Worm (Caenorhabditis elegans) whole organism, L1 larva: ENCODE results near the gene R01H2.1.

Experiments
- C04F5.9 ChIP-seq: sonication (generic microtip); optimal IDR thresholded peaks from 2 replicates; lab custom pipeline; 2016; ENCODE audit warnings: missing genetic modification characterization, missing compliant biosample characterization
- C16A3.4 ChIP-seq: fragments of 150-350 bp; optimal IDR thresholded peaks from 2 replicates; lab custom pipeline; 2014; ENCODE audit warnings: missing biosample characterization, missing genetic modification characterization
- Y116A8C.19 ChIP-seq: sonication (generic microtip); optimal IDR thresholded peaks from 2 replicates; lab custom pipeline; 2016; ENCODE audit warnings: missing compliant biosample characterization, missing genetic modification characterization, borderline replicate concordance
- aha-1 ChIP-seq: fragments of 150-350 bp; optimal IDR thresholded peaks from 2 replicates; lab custom pipeline; 2014; ENCODE audit warnings: missing biosample characterization, missing genetic modification characterization
- alr-1 ChIP-seq: fragments of 200-800 bp; sonication (Bioruptor generic); optimal IDR thresholded peaks from 2 replicates; lab custom pipeline; 2018; ENCODE audit warnings: borderline replicate concordance, mild to moderate bottlenecking, missing genetic modification characterization, missing compliant biosample characterization
- ama-1 ChIP-seq: fragments of 150-350 bp; optimal IDR thresholded peaks from 2 replicates; lab custom pipeline; 2014
- ceh-8 ChIP-seq: fragments of 200-800 bp; sonication (Bioruptor generic); optimal IDR thresholded peaks from 2 replicates; lab custom pipeline; 2018; ENCODE audit warnings: mild to moderate bottlenecking, missing genetic modification characterization, moderate library complexity, missing compliant biosample characterization
- ceh-82 ChIP-seq, 3 experiments: fragments of 150-350 bp in 1 of 3; sonication (generic microtip) in 2 of 3; optimal IDR thresholded peaks; 2 replicates each; lab custom pipeline; 2014 to 2017; ENCODE audit warnings: missing biosample characterization in 3 of 3, missing genetic modification characterization in 3 of 3
- ceh-90 ChIP-seq: sonication (generic microtip); optimal IDR thresholded peaks from 2 replicates; lab custom pipeline; 2016; ENCODE audit warnings: missing genetic modification characterization, missing compliant biosample characterization
- efl-1 ChIP-seq, 4 experiments: fragments of 150-350 bp; optimal IDR thresholded peaks in 3 of 4; peaks in 1 of 4; 1 replicate in 1 of 4; 2 replicates in 3 of 4; lab custom pipeline; 2014; ENCODE audit warnings: missing biosample characterization in 2 of 4, missing genetic modification characterization in 2 of 4, missing genetic modification reagents in 2 of 4
- egl-27 ChIP-seq, 2 experiments: fragments of 150-350 bp in 1 of 2; sonication (generic microtip); optimal IDR thresholded peaks; 3 replicates each; lab custom pipeline; 2017 to 2018; ENCODE audit warnings: missing biosample characterization in 2 of 2, missing genetic modification characterization in 2 of 2, missing genetic modification reagents in 2 of 2
- elt-2 ChIP-seq: sonication (generic microtip); optimal IDR thresholded peaks from 2 replicates; lab custom pipeline; 2016; ENCODE audit warnings: missing genetic modification characterization, mild to moderate bottlenecking, inconsistent platforms, missing compliant biosample characterization, missing genetic modification reagents
- elt-3 ChIP-seq, 6 experiments: fragments of 150-350 bp in 1 of 6; sonication (generic microtip); optimal IDR thresholded peaks; 2 replicates each; lab custom pipeline; 2017 to 2018; ENCODE audit warnings: missing biosample characterization in 6 of 6, missing genetic modification characterization in 6 of 6, inconsistent platforms in 1 of 6
- fkh-10 ChIP-seq: sonication (generic microtip); optimal IDR thresholded peaks from 2 replicates; lab custom pipeline; 2017; ENCODE audit warnings: missing biosample characterization, missing genetic modification reagents, missing genetic modification characterization
- fkh-8 ChIP-seq: sonication (generic microtip); optimal IDR thresholded peaks from 2 replicates; lab custom pipeline; 2016; ENCODE audit warnings: mild to moderate bottlenecking, missing genetic modification characterization, missing compliant biosample characterization
- hpl-2 ChIP-seq: fragments of 150-350 bp; optimal IDR thresholded peaks from 2 replicates; lab custom pipeline; 2014; ENCODE audit warnings: missing biosample characterization, missing genetic modification reagents, missing genetic modification characterization
- irx-1 ChIP-seq: sonication (generic microtip); optimal IDR thresholded peaks from 2 replicates; lab custom pipeline; 2016; ENCODE audit warnings: missing genetic modification characterization, missing compliant biosample characterization
- lin-13 ChIP-seq: fragments of 150-350 bp; optimal IDR thresholded peaks from 2 replicates; lab custom pipeline; 2014; ENCODE audit warnings: missing biosample characterization, missing genetic modification reagents, missing genetic modification characterization
- lin-14 ChIP-seq: fragments of 200-800 bp; sonication (Bioruptor generic); optimal IDR thresholded peaks from 2 replicates; lab custom pipeline; 2018; ENCODE audit warnings: mild to moderate bottlenecking, missing genetic modification characterization, moderate library complexity, missing compliant biosample characterization
- lin-39 ChIP-seq: fragments of 150-350 bp; optimal IDR thresholded peaks from 2 replicates; lab custom pipeline; 2014; ENCODE audit warnings: missing biosample characterization, missing genetic modification reagents, missing genetic modification characterization
- lir-3 ChIP-seq: sonication (generic microtip); optimal IDR thresholded peaks from 2 replicates; lab custom pipeline; 2016; ENCODE audit warnings: mild to moderate bottlenecking, missing genetic modification characterization, moderate library complexity, missing compliant biosample characterization; ENCODE audit not compliant: poor library complexity
- lsy-2 ChIP-seq, 2 experiments: fragments of 150-350 bp; optimal IDR thresholded peaks; 2 replicates each; lab custom pipeline; 2014; ENCODE audit warnings: missing biosample characterization in 2 of 2, missing genetic modification characterization in 2 of 2
- mef-2 ChIP-seq: fragments of 150-350 bp; optimal IDR thresholded peaks from 2 replicates; lab custom pipeline; 2014; ENCODE audit warnings: missing biosample characterization, missing genetic modification characterization
- mep-1 ChIP-seq: fragments of 150-350 bp; optimal IDR thresholded peaks from 2 replicates; lab custom pipeline; 2014; ENCODE audit warnings: missing biosample characterization, missing genetic modification characterization
- nhr-11 ChIP-seq: fragments of 150-350 bp; optimal IDR thresholded peaks from 2 replicates; lab custom pipeline; 2014; ENCODE audit warnings: missing biosample characterization, missing genetic modification characterization
- nhr-19 ChIP-seq: fragments of 200-800 bp; sonication (Bioruptor generic); conservative IDR thresholded peaks from 2 replicates; pipeline ENCODE4 v1.3.6; 2022; ENCODE audit warnings: missing genetic modification characterization, missing compliant biosample characterization
- nhr-237 ChIP-seq: fragments of 150-350 bp; optimal IDR thresholded peaks from 2 replicates; lab custom pipeline; 2014; ENCODE audit warnings: missing biosample characterization, missing genetic modification characterization
- nhr-71 ChIP-seq: sonication (generic microtip); optimal IDR thresholded peaks from 2 replicates; lab custom pipeline; 2016; ENCODE audit warnings: mild to moderate bottlenecking, missing genetic modification characterization, moderate library complexity, missing compliant biosample characterization
- nhr-77 ChIP-seq: fragments of 150-350 bp; optimal IDR thresholded peaks from 2 replicates; lab custom pipeline; 2014; ENCODE audit warnings: missing biosample characterization, missing genetic modification characterization
- nhr-85 ChIP-seq: sonication (generic microtip); peaks from one replicate; lab custom pipeline; 2016; ENCODE audit warnings: missing genetic modification characterization, inconsistent platforms, missing compliant biosample characterization
- pax-3 ChIP-seq: fragments of 200-800 bp; sonication (Bioruptor generic); optimal IDR thresholded peaks from 2 replicates; lab custom pipeline; 2018; ENCODE audit warnings: mild to moderate bottlenecking, missing genetic modification characterization, moderate library complexity, missing compliant biosample characterization
- pqm-1 ChIP-seq: sonication (generic microtip); optimal IDR thresholded peaks from 3 replicates; lab custom pipeline; 2017; ENCODE audit warnings: missing biosample characterization, missing genetic modification characterization
- rnt-1 ChIP-seq: sonication (generic microtip); optimal IDR thresholded peaks from 2 replicates; lab custom pipeline; 2016; ENCODE audit warnings: mild to moderate bottlenecking, missing genetic modification characterization, moderate library complexity, missing compliant biosample characterization
- skn-1 ChIP-seq: fragments of 150-350 bp; optimal IDR thresholded peaks from 2 replicates; lab custom pipeline; 2014; ENCODE audit warnings: missing biosample characterization, missing genetic modification characterization
- snu-23 ChIP-seq: sonication (generic microtip); optimal IDR thresholded peaks from 2 replicates; lab custom pipeline; 2016; ENCODE audit warnings: missing genetic modification characterization, missing compliant biosample characterization
- sox-4 ChIP-seq: sonication (generic microtip); optimal IDR thresholded peaks from 2 replicates; lab custom pipeline; 2016; ENCODE audit warnings: missing genetic modification characterization, missing compliant biosample characterization
- sptf-1 ChIP-seq: fragments of 150-350 bp; optimal IDR thresholded peaks from 2 replicates; lab custom pipeline; 2014; ENCODE audit warnings: missing biosample characterization, missing genetic modification characterization
- sup-37 ChIP-seq: fragments of 200-800 bp; sonication (Bioruptor generic); optimal IDR thresholded peaks from 2 replicates; lab custom pipeline; 2018; ENCODE audit warnings: mild to moderate bottlenecking, missing genetic modification characterization, missing compliant biosample characterization
- tbx-2 ChIP-seq: sonication (generic microtip); optimal IDR thresholded peaks from 2 replicates; lab custom pipeline; 2016; ENCODE audit warnings: missing genetic modification characterization, missing compliant biosample characterization
- tlp-1 ChIP-seq: fragments of 150-350 bp; optimal IDR thresholded peaks from 2 replicates; lab custom pipeline; 2014; ENCODE audit warnings: missing biosample characterization, missing genetic modification characterization
- unc-130 ChIP-seq: fragments of 150-350 bp; optimal IDR thresholded peaks from 2 replicates; lab custom pipeline; 2017; ENCODE audit warnings: missing biosample characterization, missing genetic modification characterization, inconsistent platforms
- unc-62 ChIP-seq: fragments of 150-350 bp; optimal IDR thresholded peaks from 2 replicates; lab custom pipeline; 2014; ENCODE audit warnings: missing biosample characterization, missing genetic modification reagents, missing genetic modification characterization
- vab-15 ChIP-seq: sonication (generic microtip); optimal IDR thresholded peaks from 2 replicates; lab custom pipeline; 2017; ENCODE audit warnings: missing genotype, mild to moderate bottlenecking, missing genetic modification characterization, missing compliant biosample characterization
- xbp-1 ChIP-seq: sonication (generic microtip); optimal IDR thresholded peaks from 2 replicates; lab custom pipeline; 2016; ENCODE audit warnings: missing genetic modification characterization, missing compliant biosample characterization
- zag-1 ChIP-seq: fragments of 150-350 bp; optimal IDR thresholded peaks from 2 replicates; lab custom pipeline; 2014; ENCODE audit warnings: missing biosample characterization, missing genetic modification characterization
- ztf-11 ChIP-seq, 2 experiments: sonication (generic microtip); optimal IDR thresholded peaks; 2 replicates each; lab custom pipeline; 2016 to 2017; ENCODE audit warnings: missing genetic modification characterization in 2 of 2, missing biosample characterization in 1 of 2, missing compliant biosample characterization in 1 of 2
- ztf-4 ChIP-seq: fragments of 150-350 bp; optimal IDR thresholded peaks from 2 replicates; lab custom pipeline; 2014; ENCODE audit warnings: missing biosample characterization, missing genetic modification characterization

R01H2.1 gene

ce11 chrIII:7069981-7070380 is 7.3 kb downstream of the R01H2.1 start, which contains the start of gene tmem-17:
tmem-17 (plus strand) TSS chrIII:7070281.
- no peak for TF ChIP-seq fkh-10 (GFP tag; lab: Kevin White, UChicago)
- TF ChIP-seq tlp-1 (tag; lab: Kevin White, UChicago) = no peak
- TF ChIP-seq hpl-2 (GFP tag; lab: Kevin White, UChicago) = no peak
- no peak for TF ChIP-seq irx-1 (tag; lab: Kevin White, UChicago)
- no peak for TF ChIP-seq rnt-1
- TF ChIP-seq nhr-71 (tag; lab: Kevin White, UChicago) = no peak
- TF ChIP-seq unc-130 (tag; lab: Kevin White, UChicago) = no peak
- TF ChIP-seq elt-2 (tag; lab: Kevin White, UChicago) = no peak
- no peak for TF ChIP-seq vab-15 (tag; lab: Kevin White, UChicago)

ce11 chrIII:7072452-7072851 is 9.8 kb downstream of the R01H2.1 start, which contains the start of gene lin-37:
lin-37 (minus strand) TSS chrIII:7072552.
- no peak for TF ChIP-seq skn-1 (tag; lab: Kevin White, UChicago)
- TF ChIP-seq ztf-11 (tag; optimal IDR thresholded peaks at IDR 0.05; lab: Kevin White, UChicago) = no peak
- no peak for TF ChIP-seq mep-1 (tag; lab: Kevin White, UChicago)
- no peak for TF ChIP-seq zag-1 (tag; lab: Kevin White, UChicago)
- TF ChIP-seq pax-3 = no peak

- no peak for TF ChIP-seq pax-3
- TF ChIP-seq C16A3.4 (tag; lab: Kevin White, UChicago) = peak; percentile 79
- TF ChIP-seq zag-1 (tag; lab: Kevin White, UChicago) = no peak
- TF ChIP-seq nhr-19 = peak; percentile 55
- peak; percentile 6 for TF ChIP-seq lin-13
- TF ChIP-seq rnt-1 = peak; percentile 78
- TF ChIP-seq ztf-4 = no peak
- TF ChIP-seq lir-3 (tag; lab: Kevin White, UChicago) = no peak
- TF ChIP-seq nhr-85 (tag; lab: Kevin White, UChicago) = peak; percentile 58
- TF ChIP-seq irx-1 (tag; lab: Kevin White, UChicago) = no peak
- TF ChIP-seq xbp-1 = peak; percentile 45
- peak; percentile 97 to 99 for TF ChIP-seq efl-1 (optimal IDR thresholded peaks at IDR 0.05; lab: Kevin White, UChicago)
- peak; percentile 97 to 100 for TF ChIP-seq efl-1 (GFP tag; optimal IDR thresholded peaks at IDR 0.05 in 1 of 2; lab: Kevin White, UChicago)
- TF ChIP-seq lin-14 (GFP tag; lab: Kevin White, UChicago) = no peak
- TF ChIP-seq C04F5.9 (tag; lab: Kevin White, UChicago) = no peak
- TF ChIP-seq tbx-2 (tag; lab: Kevin White, UChicago) = peak; percentile 37
- no peak for TF ChIP-seq sptf-1 (tag; lab: Kevin White, UChicago)
- TF ChIP-seq nhr-11 (tag; lab: Kevin White, UChicago) = no peak
- TF ChIP-seq ceh-90 (tag; lab: Kevin White, UChicago) = no peak
- peak; percentile 73 to 82 for TF ChIP-seq lsy-2 (tag; optimal IDR thresholded peaks at IDR 0.05; lab: Kevin White, UChicago)
- no peak for TF ChIP-seq ceh-8
- TF ChIP-seq pqm-1 (tag; lab: Kevin White, UChicago) = no peak
- no peak for TF ChIP-seq elt-3 (tag; optimal IDR thresholded peaks at IDR 0.05; lab: Kevin White, UChicago)
- TF ChIP-seq egl-27 (tag; optimal IDR thresholded peaks at IDR 0.05; lab: Kevin White, UChicago) = no peak
- TF ChIP-seq nhr-237 (tag; lab: Kevin White, UChicago) = no peak
- no peak for TF ChIP-seq Y116A8C.19
- no peak for TF ChIP-seq unc-62
- TF ChIP-seq nhr-77 (tag; lab: Kevin White, UChicago) = no peak
- no peak for TF ChIP-seq sox-4 (tag; lab: Kevin White, UChicago)
- TF ChIP-seq sup-37 = no peak
- peak; percentile 70 for TF ChIP-seq nhr-71 (tag; lab: Kevin White, UChicago)
- TF ChIP-seq alr-1 (tag; lab: Kevin White, UChicago) = no peak
- TF ChIP-seq snu-23 = peak; percentile 54
- TF ChIP-seq mef-2 (tag; lab: Kevin White, UChicago) = no peak
- no peak for TF ChIP-seq vab-15 (tag; lab: Kevin White, UChicago)
- no peak for TF ChIP-seq fkh-8 (tag; lab: Kevin White, UChicago)
- TF ChIP-seq aha-1 (tag; lab: Kevin White, UChicago) = no peak
- TF ChIP-seq ceh-82 (tag; optimal IDR thresholded peaks at IDR 0.05; lab: Kevin White, UChicago) = peak; percentile 29 to 68 (median 42)
- TF ChIP-seq mep-1 (tag; lab: Kevin White, UChicago) = peak; percentile 42
- peak; percentile 15 for TF ChIP-seq lin-39 (tag; lab: Kevin White, UChicago)
- TF ChIP-seq ama-1 (lab: Kevin White, UChicago) = no peak
- TF ChIP-seq elt-2 (tag; lab: Kevin White, UChicago) = no peak
These were observed 11.2 kb downstream of the R01H2.1 start, which contains the start of gene ZK418.5 for ce11 chrIII:7073801-7074386. ZK418.5 (minus strand) TSS chrIII:7073851.
